Worm (Caenorhabditis elegans) whole organism, L2 larva: ENCODE measurements around the gene C33A12.3.

Experiments used
- C34F6.9 ChIP-seq: fragments of 150-350 bp; optimal IDR thresholded peaks from 2 replicates; lab custom pipeline; 2014; ENCODE audit warnings: missing biosample characterization, missing genetic modification characterization
- F13H6.1 ChIP-seq: sonication (generic microtip); optimal IDR thresholded peaks from 2 replicates; lab custom pipeline; 2016; ENCODE audit warnings: missing genetic modification characterization, missing compliant biosample characterization
- R02D3.7 ChIP-seq: fragments of 150-350 bp; optimal IDR thresholded peaks from 2 replicates; lab custom pipeline; 2014; ENCODE audit warnings: missing biosample characterization, missing genetic modification characterization
- Y55F3AM.14 ChIP-seq: fragments of 200-800 bp; sonication (Bioruptor generic); optimal IDR thresholded peaks from 2 replicates; lab custom pipeline; 2018; ENCODE audit warnings: mild to moderate bottlenecking, missing genetic modification characterization, missing compliant biosample characterization
- alr-1 ChIP-seq: fragments of 150-350 bp; optimal IDR thresholded peaks from 2 replicates; lab custom pipeline; 2014; ENCODE audit warnings: missing biosample characterization, missing genetic modification characterization
- blmp-1 ChIP-seq: sonication (generic microtip); optimal IDR thresholded peaks from 2 replicates; lab custom pipeline; 2017; ENCODE audit warnings: missing genetic modification characterization, mild to moderate bottlenecking, missing compliant biosample characterization, antibody characterized with exemption, moderate library complexity; ENCODE audit not compliant: insufficient read depth
- ceh-16 ChIP-seq: fragments of 150-350 bp; optimal IDR thresholded peaks from 2 replicates; lab custom pipeline; 2014; ENCODE audit warnings: missing biosample characterization, missing genetic modification characterization
- crh-2 ChIP-seq: sonication (generic microtip); optimal IDR thresholded peaks from 2 replicates; lab custom pipeline; 2017; ENCODE audit warnings: missing biosample characterization, missing genetic modification characterization
- dmd-4 ChIP-seq: sonication (generic microtip); optimal IDR thresholded peaks from 2 replicates; lab custom pipeline; 2017; ENCODE audit warnings: missing biosample characterization, missing genetic modification characterization
- egl-27 ChIP-seq: sonication (generic microtip); optimal IDR thresholded peaks from 3 replicates; lab custom pipeline; 2017; ENCODE audit warnings: missing biosample characterization, missing genetic modification reagents, missing genetic modification characterization
- elt-1 ChIP-seq: fragments of 150-350 bp; optimal IDR thresholded peaks from 2 replicates; lab custom pipeline; 2014; ENCODE audit warnings: missing biosample characterization, missing genetic modification characterization
- elt-3 ChIP-seq: sonication (generic microtip); optimal IDR thresholded peaks from 2 replicates; lab custom pipeline; 2017; ENCODE audit warnings: missing biosample characterization, missing genetic modification characterization
- fos-1 ChIP-seq: fragments of 150-350 bp; optimal IDR thresholded peaks from 2 replicates; lab custom pipeline; 2014; ENCODE audit warnings: missing biosample characterization, missing genetic modification characterization
- gmeb-1 ChIP-seq: fragments of 150-350 bp; optimal IDR thresholded peaks from 2 replicates; lab custom pipeline; 2014; ENCODE audit warnings: missing biosample characterization, missing genetic modification characterization
- lin-39 ChIP-seq: fragments of 150-350 bp; optimal IDR thresholded peaks from 2 replicates; lab custom pipeline; 2014; ENCODE audit warnings: missing biosample characterization, missing genetic modification reagents, missing genetic modification characterization
- lsy-2 ChIP-seq, 2 experiments: fragments of 150-350 bp in 1 of 2; sonication (generic microtip) in 1 of 2; optimal IDR thresholded peaks; 2 replicates each; lab custom pipeline; 2014 to 2017; ENCODE audit warnings: missing biosample characterization in 2 of 2, missing genetic modification characterization in 2 of 2
- mdl-1 ChIP-seq, 2 experiments: fragments of 150-350 bp in 1 of 2; sonication (generic microtip) in 1 of 2; optimal IDR thresholded peaks; 2 replicates each; lab custom pipeline; 2017; ENCODE audit warnings: missing biosample characterization in 2 of 2, missing genetic modification characterization in 2 of 2
- nhr-10 ChIP-seq: sonication (generic microtip); optimal IDR thresholded peaks from 2 replicates; lab custom pipeline; 2017; ENCODE audit warnings: missing biosample characterization, missing genetic modification characterization
- nhr-11 ChIP-seq: fragments of 150-350 bp; optimal IDR thresholded peaks from 2 replicates; lab custom pipeline; 2014; ENCODE audit warnings: missing biosample characterization, missing genetic modification characterization
- nhr-12 ChIP-seq: fragments of 150-350 bp; optimal IDR thresholded peaks from 2 replicates; lab custom pipeline; 2014; ENCODE audit warnings: missing biosample characterization, missing genetic modification characterization
- nhr-129 ChIP-seq: fragments of 150-350 bp; optimal IDR thresholded peaks from 2 replicates; lab custom pipeline; 2014; ENCODE audit warnings: missing biosample characterization, missing genetic modification characterization
- nhr-21 ChIP-seq: fragments of 150-350 bp; optimal IDR thresholded peaks from 2 replicates; lab custom pipeline; 2014; ENCODE audit warnings: missing biosample characterization, missing genetic modification characterization
- nhr-237 ChIP-seq: fragments of 150-350 bp; optimal IDR thresholded peaks from 2 replicates; lab custom pipeline; 2014; ENCODE audit warnings: missing biosample characterization, missing genetic modification characterization
- nhr-25 ChIP-seq: fragments of 150-350 bp; sonication (generic microtip); optimal IDR thresholded peaks from 3 replicates; lab custom pipeline; 2014; ENCODE audit warnings: missing biosample characterization, missing genetic modification characterization
- nhr-6 ChIP-seq: fragments of 150-350 bp; optimal IDR thresholded peaks from 2 replicates; lab custom pipeline; 2014; ENCODE audit warnings: missing biosample characterization, missing genetic modification characterization
- nhr-77 ChIP-seq: fragments of 150-350 bp; optimal IDR thresholded peaks from 2 replicates; lab custom pipeline; 2014; ENCODE audit warnings: missing biosample characterization, missing genetic modification characterization
- peb-1 ChIP-seq: fragments of 150-350 bp; optimal IDR thresholded peaks from 2 replicates; lab custom pipeline; 2014; ENCODE audit warnings: missing biosample characterization, missing genetic modification characterization
- sem-4 ChIP-seq: fragments of 150-350 bp; optimal IDR thresholded peaks from 2 replicates; lab custom pipeline; 2014; ENCODE audit warnings: missing biosample characterization, missing genetic modification reagents, missing genetic modification characterization
- skn-1 ChIP-seq: sonication (generic microtip); optimal IDR thresholded peaks from 2 replicates; lab custom pipeline; 2017; ENCODE audit warnings: missing biosample characterization, missing genetic modification characterization
- sma-3 ChIP-seq: sonication (generic microtip); optimal IDR thresholded peaks from 2 replicates; lab custom pipeline; 2016; ENCODE audit warnings: missing genetic modification reagents, missing genetic modification characterization, missing compliant biosample characterization
- sma-9 ChIP-seq, 2 experiments: fragments of 150-350 bp in 1 of 2; sonication (generic microtip) in 1 of 2; optimal IDR thresholded peaks; 2 replicates each; lab custom pipeline; 2014 to 2016; ENCODE audit warnings: missing genetic modification characterization in 2 of 2, mild to moderate bottlenecking in 1 of 2, missing biosample characterization in 1 of 2, missing compliant biosample characterization in 1 of 2, missing genetic modification reagents in 1 of 2, moderate library complexity in 1 of 2
- unc-55 ChIP-seq: fragments of 150-350 bp; sonication (generic microtip); optimal IDR thresholded peaks from 3 replicates; lab custom pipeline; 2014; ENCODE audit warnings: missing biosample characterization, missing genetic modification reagents, missing genetic modification characterization
- unc-62 ChIP-seq: fragments of 150-350 bp; optimal IDR thresholded peaks from 2 replicates; lab custom pipeline; 2014; ENCODE audit warnings: missing biosample characterization, missing genetic modification reagents, missing genetic modification characterization
- ztf-1 ChIP-seq: fragments of 200-800 bp; sonication (Bioruptor generic); conservative IDR thresholded peaks from 2 replicates; pipeline ENCODE4 v1.3.6; 2022; ENCODE audit warnings: missing genetic modification characterization, missing compliant biosample characterization
- ztf-4 ChIP-seq: fragments of 150-350 bp; optimal IDR thresholded peaks from 2 replicates; lab custom pipeline; 2014; ENCODE audit warnings: missing biosample characterization, missing genetic modification characterization

Gene C33A12.3

DNA sequence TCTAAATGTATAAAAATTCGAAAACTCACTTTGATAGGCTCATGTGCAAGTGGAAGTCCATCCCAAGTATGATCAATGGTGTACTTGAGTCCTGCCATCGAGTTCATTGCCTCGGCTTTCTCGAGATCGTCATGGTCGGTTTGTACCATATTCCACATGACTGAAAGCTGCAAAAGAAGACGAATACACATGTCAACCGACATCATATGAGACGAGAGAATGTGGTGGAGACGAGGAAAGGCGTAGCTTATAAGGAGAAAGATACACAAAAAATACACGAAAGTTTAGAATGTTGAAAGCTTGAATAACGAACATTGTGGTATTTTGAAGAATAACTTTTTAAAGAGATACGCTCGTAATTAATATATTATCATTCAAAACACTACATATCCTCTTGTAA lies at the start of gene C33A12.3:
Gene C33A12.3 (minus strand): TSS at position 167 of the 400 bp plus-strand sequence.
- TF ChIP-seq nhr-129 (tag; lab: Kevin White, UChicago) (peak; percentile 13), unc-62 (GFP tag; lab: Kevin White, UChicago) (no peak)

DNA sequence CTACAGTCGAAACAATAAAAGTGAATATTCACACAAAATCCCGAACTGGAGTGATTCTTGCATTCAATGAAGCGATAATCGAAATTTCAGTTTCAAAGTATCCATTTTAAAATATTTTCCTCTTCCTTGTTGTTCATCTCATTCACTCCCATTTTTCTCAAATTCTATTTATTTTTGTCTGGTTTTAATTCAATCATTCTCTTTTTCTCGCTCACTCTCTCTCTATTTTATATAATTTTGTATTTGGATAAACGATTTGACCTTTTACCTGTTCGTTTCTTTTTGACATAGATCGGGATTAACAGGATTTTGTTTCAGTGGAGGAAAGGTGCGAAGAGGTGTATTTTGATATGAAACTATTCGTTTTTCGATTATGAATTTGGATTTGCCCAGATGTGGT lies 33.2 kb upstream of the C33A12.3 start, which contains the start of gene T05A1.5:
Gene T05A1.5 (plus strand): TSS at position 301 of the 400 bp plus-strand sequence.
- TF ChIP-seq nhr-77 (tag; lab: Kevin White, UChicago) (no peak), elt-3 (tag; lab: Kevin White, UChicago) (no peak), R02D3.7 (no peak), sma-9 (GFP tag; optimal IDR thresholded peaks at IDR 0.05; lab: Kevin White, UChicago) (no peak), sma-9 (tag; optimal IDR thresholded peaks at IDR 0.05; lab: Kevin White, UChicago) (no peak), nhr-25 (tag; lab: Kevin White, UChicago) (no peak), peb-1 (tag; lab: Kevin White, UChicago) (no peak), elt-1 (tag; lab: Kevin White, UChicago) (no peak), egl-27 (tag; lab: Kevin White, UChicago) (no peak), gmeb-1 (tag; lab: Kevin White, UChicago) (no peak), nhr-21 (tag; lab: Kevin White, UChicago) (no peak), unc-55 (GFP tag; lab: Kevin White, UChicago) (no peak), alr-1 (tag; lab: Kevin White, UChicago) (no peak), nhr-11 (tag; lab: Kevin White, UChicago) (no peak), mdl-1 (tag; optimal IDR thresholded peaks at IDR 0.05; lab: Kevin White, UChicago) (no peak), ztf-4 (tag; lab: Kevin White, UChicago) (no peak), nhr-237 (tag; lab: Kevin White, UChicago) (no peak), crh-2 (tag; lab: Kevin White, UChicago) (no peak), dmd-4 (no peak)

DNA sequence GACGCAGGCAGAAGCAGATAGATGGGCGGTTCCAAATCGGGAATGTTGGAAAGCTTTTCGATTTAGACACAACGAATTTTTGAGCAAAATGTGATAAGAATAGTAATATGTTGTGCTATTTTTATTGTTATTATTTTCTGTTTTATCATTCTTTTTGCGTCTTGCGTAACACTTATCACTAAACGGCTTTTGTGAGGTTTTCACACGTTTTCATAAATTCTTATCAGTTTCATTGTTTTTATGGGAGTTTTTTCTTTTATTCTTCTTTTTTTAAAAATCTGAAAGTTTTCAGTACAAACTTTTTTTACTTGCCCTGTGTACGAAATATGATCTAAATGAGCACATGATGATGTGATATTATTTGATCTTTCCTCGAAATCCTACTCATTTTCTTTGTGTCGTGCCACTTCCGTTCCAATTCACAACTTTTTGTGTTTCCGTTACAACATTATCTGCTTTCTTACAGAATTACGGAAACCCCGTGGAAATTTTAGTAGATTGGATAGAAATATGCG lies 27.6 kb upstream of the C33A12.3 start, which contains the start of gene fbl-1:
Gene fbl-1 (plus strand): TSS at position 465 of the 515 bp plus-strand sequence.
- peak; percentile 45 for TF ChIP-seq fos-1 (tag; lab: Kevin White, UChicago)
- no peak for TF ChIP-seq nhr-10

DNA sequence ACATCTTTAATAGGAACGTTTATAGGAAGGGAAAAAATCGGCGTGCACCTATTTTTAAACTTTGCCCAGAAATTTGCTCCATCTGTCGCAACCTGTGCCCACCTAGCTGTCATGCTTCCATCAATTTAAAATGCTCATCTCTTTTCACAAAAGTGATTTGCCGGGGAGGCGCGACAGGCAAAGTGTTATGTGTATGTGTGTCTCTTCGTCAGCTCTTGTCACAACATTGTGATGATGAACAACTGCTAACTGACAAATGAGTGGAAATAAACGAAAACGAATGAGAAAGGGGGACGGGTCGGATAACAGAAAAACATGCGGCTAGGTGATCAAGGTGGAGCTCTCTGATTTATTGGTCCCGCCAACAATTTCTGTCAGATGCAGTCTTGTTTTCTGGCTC lies 25.4 kb upstream of the C33A12.3 start:
- TF ChIP-seq nhr-129 (tag; lab: Kevin White, UChicago) (peak; percentile 60), F13H6.1 (tag; lab: Kevin White, UChicago) (peak; percentile 28), R02D3.7 (no peak), lsy-2 (tag; optimal IDR thresholded peaks at IDR 0.05; lab: Kevin White, UChicago) (peak in 1 of 2 experiments; percentile 19), C34F6.9 (peak; percentile 16)

DNA sequence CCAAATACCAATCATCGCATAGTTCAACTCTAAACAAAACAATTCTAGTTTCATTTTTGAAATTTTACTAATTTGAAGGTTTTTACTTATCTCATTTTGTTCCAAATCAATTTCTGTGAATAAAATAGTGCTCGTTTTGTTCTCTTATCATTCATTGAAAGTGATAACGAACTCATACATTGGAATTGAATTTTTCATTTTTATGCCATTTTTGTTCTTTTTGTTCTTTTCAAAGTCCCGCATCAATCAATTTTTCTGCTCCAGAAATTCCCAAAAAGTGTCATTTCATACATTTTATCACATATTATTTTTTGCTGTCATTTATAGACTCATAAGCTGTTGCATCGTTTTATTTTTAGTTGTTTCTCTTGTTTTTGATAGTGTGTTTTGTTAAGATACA lies 24.7 kb upstream of the C33A12.3 start:
- TF ChIP-seq egl-27 (tag; lab: Kevin White, UChicago) (no peak), fos-1 (tag; lab: Kevin White, UChicago) (peak; percentile 20), R02D3.7 (no peak)
- TF ChIP-seq, all 48 proteins: peak for 1

DNA sequence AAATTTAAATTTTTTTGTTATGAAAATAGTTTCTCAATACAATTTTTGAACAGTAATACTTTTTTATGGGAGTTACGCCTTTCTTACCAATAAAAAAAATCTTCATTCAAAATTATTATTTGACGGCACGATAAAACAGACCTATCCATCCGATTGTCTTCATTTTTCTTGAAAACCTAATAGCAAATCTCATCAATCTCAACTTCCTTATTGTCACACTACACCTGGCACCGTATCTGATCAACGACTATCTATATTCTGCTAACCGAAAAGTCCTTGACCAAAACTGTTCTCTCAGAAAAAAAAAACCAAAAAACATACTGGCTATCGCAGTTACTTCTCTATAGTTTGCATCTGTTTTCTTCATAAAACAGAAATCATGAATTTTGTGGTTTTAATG lies 23.3 kb upstream of the C33A12.3 start:
- TF ChIP-seq mdl-1 (tag; optimal IDR thresholded peaks at IDR 0.05; lab: Kevin White, UChicago) (no peak), skn-1 (tag; lab: Kevin White, UChicago) (no peak), sma-9 (GFP tag; optimal IDR thresholded peaks at IDR 0.05; lab: Kevin White, UChicago) (peak; percentile 24), sma-9 (tag; optimal IDR thresholded peaks at IDR 0.05; lab: Kevin White, UChicago) (no peak), blmp-1 (no peak), nhr-12 (no peak), lin-39 (no peak), ztf-4 (tag; lab: Kevin White, UChicago) (no peak)
- TF ChIP-seq, all 48 proteins: peak for 1

DNA sequence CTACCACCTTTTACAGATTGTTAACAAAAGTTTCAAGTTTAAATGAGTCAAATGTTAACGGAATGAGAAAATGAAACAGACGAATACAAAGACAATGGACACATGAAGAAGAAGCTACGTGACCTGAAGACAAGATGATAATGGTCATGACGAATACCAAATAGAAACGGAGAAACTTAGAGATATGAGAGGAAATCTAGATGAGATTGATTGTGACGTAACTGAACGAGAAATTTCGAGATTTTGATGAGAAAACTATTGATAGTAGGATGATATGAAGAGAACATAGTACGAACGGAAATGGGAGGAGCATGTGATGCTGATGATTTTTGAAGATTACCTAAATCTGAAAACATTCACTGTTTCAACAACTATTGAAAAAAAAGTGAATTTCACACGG lies 22.3 kb upstream of the C33A12.3 start:
- TF ChIP-seq alr-1 (tag; lab: Kevin White, UChicago) = no peak
- TF ChIP-seq nhr-129 (tag; lab: Kevin White, UChicago) = peak; percentile 28
- TF ChIP-seq ceh-16 (tag; lab: Kevin White, UChicago) = no peak
- no peak for TF ChIP-seq dmd-4
- no peak for TF ChIP-seq ztf-1 (GFP tag; lab: Robert Waterston, UW)
- TF ChIP-seq nhr-12 = no peak
- no peak for TF ChIP-seq sem-4 (tag; lab: Kevin White, UChicago)
- no peak for TF ChIP-seq F13H6.1 (tag; lab: Kevin White, UChicago)
- TF ChIP-seq nhr-25 (tag; lab: Kevin White, UChicago) = peak; percentile 69
- no peak for TF ChIP-seq lin-39
- TF ChIP-seq sma-9 (GFP tag; optimal IDR thresholded peaks at IDR 0.05; lab: Kevin White, UChicago) = peak; percentile 72
- TF ChIP-seq sma-9 (tag; optimal IDR thresholded peaks at IDR 0.05; lab: Kevin White, UChicago) = no peak
- TF ChIP-seq nhr-21 (tag; lab: Kevin White, UChicago) = peak; percentile 70
- peak; percentile 36 for TF ChIP-seq fos-1 (tag; lab: Kevin White, UChicago)
- no peak for TF ChIP-seq peb-1 (tag; lab: Kevin White, UChicago)
- TF ChIP-seq blmp-1 = peak; percentile 82
- no peak for TF ChIP-seq unc-62 (GFP tag; lab: Kevin White, UChicago)
- TF ChIP-seq sma-3 (GFP tag; lab: Kevin White, UChicago) = peak; percentile 76
- peak; percentile 33 for TF ChIP-seq crh-2 (tag; lab: Kevin White, UChicago)
- TF ChIP-seq nhr-10 = no peak
- no peak for TF ChIP-seq mdl-1 (tag; optimal IDR thresholded peaks at IDR 0.05; lab: Kevin White, UChicago)
- no peak for TF ChIP-seq nhr-6 (tag; lab: Kevin White, UChicago)
- no peak for TF ChIP-seq Y55F3AM.14
- TF ChIP-seq unc-55 (GFP tag; lab: Kevin White, UChicago) = no peak
- no peak for TF ChIP-seq gmeb-1 (tag; lab: Kevin White, UChicago)
- TF ChIP-seq elt-3 (tag; lab: Kevin White, UChicago) = no peak
- TF ChIP-seq, all 48 proteins: peak for 8
